Fruit fly (Drosophila melanogaster) whole organism: ENCODE data around the gene kra.

Experiments
- CG8478 ChIP-seq: fragments of >200 bp; optimal IDR thresholded peaks from 2 replicates; lab custom pipeline; 2018; ENCODE audit warnings: inconsistent platforms
- Dll ChIP-seq: fragments of >200 bp; optimal IDR thresholded peaks from 2 replicates; lab custom pipeline; 2017
- EcR ChIP-seq, 2 experiments: fragments of >200 bp; optimal IDR thresholded peaks; 2 replicates each; lab custom pipeline; 2017; ENCODE audit warnings: missing biosample characterization in 2 of 2, missing genetic modification characterization in 2 of 2, missing genetic modification reagents in 2 of 2
- pan ChIP-seq: fragments of >200 bp; optimal IDR thresholded peaks from 2 replicates; lab custom pipeline; 2017
- psq ChIP-seq: fragments of >200 bp; optimal IDR thresholded peaks from 2 replicates; lab custom pipeline; 2017
- usp ChIP-seq: fragments of >200 bp; optimal IDR thresholded peaks from 2 replicates; lab custom pipeline; 2017; ENCODE audit warnings: missing biosample characterization, missing genetic modification characterization, mixed read lengths

- TF ChIP-seq psq (lab: Kevin White, UChicago) (no peak), CG8478 (lab: Kevin White, UChicago) (no peak), EcR (GFP tag; optimal IDR thresholded peaks at IDR 0.05; lab: Kevin White, UChicago) (no peak), usp (no peak), pan (lab: Kevin White, UChicago) (no peak), Dll (no peak)
These were observed 53.4 kb downstream of the kra start, which contains the start of gene CG2519 for dm6 chr3R:5547464-5547943.
